Fruit fly (Drosophila melanogaster): Measurements from ENCODE around the gene CG42245.

Gene CG42245

DNA sequence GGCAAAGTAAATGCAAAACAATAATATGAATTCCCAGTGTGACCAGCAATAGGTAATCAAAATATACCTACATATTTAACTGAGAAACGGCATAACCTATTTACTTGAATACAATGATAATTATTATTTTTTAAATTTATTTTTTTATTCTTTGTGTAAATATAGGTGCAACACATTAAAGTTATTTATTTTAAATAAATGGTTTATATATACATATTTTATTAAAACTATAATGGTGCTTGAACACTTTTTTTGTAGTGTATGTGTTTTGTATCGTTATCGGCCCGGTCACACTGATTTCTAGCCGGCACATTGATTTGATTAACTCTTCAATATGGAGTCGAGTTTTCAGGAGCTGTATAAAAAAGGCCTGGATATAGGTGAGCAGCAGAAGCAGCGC, 20.3 kb downstream of the CG42245 start, which contains the start of the genes ProRS-m, CG42304 and Snup (continued):
- TF ChIP-seq bab2 (GFP tag; optimal IDR thresholded peaks at IDR 0.05): no peak
- no peak for TF ChIP-seq Antp (GFP tag; optimal IDR thresholded peaks at IDR 0.05)
- TF ChIP-seq CG8765 (GFP tag; IDR thresholded peaks at IDR 0.05): no peak
- TF ChIP-seq CG4730 (GFP tag; IDR thresholded peaks at IDR 0.05): peak; percentile 68; the same call in 1 of the 2 replicates
- TF ChIP-seq CG11247 (GFP tag; IDR thresholded peaks at IDR 0.05): no peak
- peak; percentile 28 for TF ChIP-seq sug (tag; optimal IDR thresholded peaks at IDR 0.05)
- no peak for TF ChIP-seq zen2 (GFP tag; IDR thresholded peaks at IDR 0.05; ENCODE audit: partially characterized antibody)
- no peak for TF ChIP-seq gcm (GFP tag; optimal IDR thresholded peaks at IDR 0.05)
- no peak for TF ChIP-seq Jarid2 (GFP tag; optimal IDR thresholded peaks at IDR 0.05)
- TF ChIP-seq CG7372 (GFP tag; IDR thresholded peaks at IDR 0.05): peak; percentile 56; the same call in 1 of the 2 replicates
- no peak for TF ChIP-seq repo (GFP tag; optimal IDR thresholded peaks at IDR 0.05)
- no peak for TF ChIP-seq CG8089 (GFP tag; optimal IDR thresholded peaks at IDR 0.05)
- TF ChIP-seq gce (GFP tag; IDR thresholded peaks at IDR 0.05): no peak
- no peak for TF ChIP-seq bowl (GFP tag; IDR thresholded peaks at IDR 0.05)
- peak; percentile 90 for TF ChIP-seq sd (tag; optimal IDR thresholded peaks at IDR 0.05)
- TF ChIP-seq CG13424 (tag; optimal IDR thresholded peaks at IDR 0.05): peak; percentile 53
- TF ChIP-seq CG18262 (tag; optimal IDR thresholded peaks at IDR 0.05): peak; percentile 80
- no peak for TF ChIP-seq Pdp1 (GFP tag; optimal IDR thresholded peaks at IDR 0.05)
- peak in 1 of 2 experiments; percentile 4 for TF ChIP-seq crp (GFP tag; optimal IDR thresholded peaks at IDR 0.05)
- peak; percentile 61 for TF ChIP-seq CG8924 (tag; optimal IDR thresholded peaks at IDR 0.05)
- TF ChIP-seq Aef1 (GFP tag; IDR thresholded peaks at IDR 0.05): peak; percentile 77

DNA sequence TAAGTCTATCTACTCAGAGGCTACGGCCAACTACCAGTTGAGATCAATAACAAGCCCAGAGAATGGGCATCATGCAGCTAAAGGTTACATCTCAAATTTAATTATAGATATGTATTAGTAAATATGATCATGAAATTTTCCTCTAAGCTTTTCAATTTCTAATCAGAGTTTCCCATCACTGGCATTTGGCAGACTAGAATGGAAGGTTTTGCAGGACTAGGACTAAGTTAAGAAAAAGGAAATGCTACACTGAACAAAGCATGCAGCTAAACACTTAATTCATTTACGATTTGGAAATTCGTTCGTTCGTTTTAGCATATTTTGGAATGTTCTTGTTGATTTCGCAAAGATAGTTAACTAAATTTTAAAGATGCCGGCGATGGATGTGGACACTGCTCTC, 27.8 kb downstream of the CG42245 start, which contains the start of gene CG33233:
Gene CG33233, plus strand, starts transcription at position 301 of the 400 bp plus-strand sequence.
- TF ChIP-seq CG6765 (GFP tag; optimal IDR thresholded peaks at IDR 0.05) (no peak), CG12236 (GFP tag; optimal IDR thresholded peaks at IDR 0.05) (no peak), Gug (GFP tag; IDR thresholded peaks at IDR 0.05) (no peak), Ets65A (GFP tag) (peak; percentile 10), btn (GFP tag; optimal IDR thresholded peaks at IDR 0.05) (no peak)

DNA sequence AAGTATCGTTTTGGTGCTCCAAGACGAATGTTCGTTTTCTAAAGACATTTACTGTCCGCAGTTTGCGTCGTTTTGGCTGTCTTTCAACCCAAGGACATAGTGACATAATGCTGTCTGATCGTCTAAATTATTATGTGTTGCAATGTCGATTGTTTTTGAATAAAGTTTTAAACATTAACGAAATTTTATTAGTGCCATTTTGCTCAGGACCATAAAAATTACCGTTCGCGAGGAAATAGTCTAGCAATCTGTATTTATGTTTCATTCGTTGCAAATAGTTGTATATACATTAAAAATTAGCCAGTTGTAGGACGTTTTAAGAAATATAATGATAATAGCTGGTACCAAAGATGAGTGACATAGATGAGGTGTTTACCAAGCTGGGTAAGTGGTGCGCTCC, 29.8 kb downstream of the CG42245 start, which contains the start of gene CG33234:
Gene CG33234, plus strand, starts transcription at position 301 of the 400 bp plus-strand sequence.
- TF ChIP-seq CHES-1-like (GFP tag; optimal IDR thresholded peaks at IDR 0.05): no peak
- no peak for TF ChIP-seq repo (GFP tag; optimal IDR thresholded peaks at IDR 0.05)
- TF ChIP-seq ERR (GFP tag; optimal IDR thresholded peaks at IDR 0.05): no peak
- no peak for TF ChIP-seq fu2 (GFP tag; optimal IDR thresholded peaks at IDR 0.05)
- TF ChIP-seq CG4617 (GFP tag; optimal IDR thresholded peaks at IDR 0.05; ENCODE audit: borderline replicate concordance): no peak
- TF ChIP-seq Poxn (GFP tag; IDR thresholded peaks at IDR 0.05): no peak
- no peak for TF ChIP-seq CG13624 (GFP tag; optimal IDR thresholded peaks at IDR 0.05)
- no peak for TF ChIP-seq dmrt11E (tag; optimal IDR thresholded peaks at IDR 0.05)
- no peak for TF ChIP-seq CG11247 (GFP tag; IDR thresholded peaks at IDR 0.05)
